Worm (Caenorhabditis elegans) whole organism, early embryonic: ENCODE data around the gene F38A5.2.
A peak's percentile ranks its signal among the peaks of the same experiment; 100 is the strongest.

Source experiments
- B0310.2 ChIP-seq: sonication (generic microtip); optimal IDR thresholded peaks from 2 replicates; lab custom pipeline; 2016; ENCODE audit warnings: mild to moderate bottlenecking, missing genetic modification characterization, missing compliant biosample characterization
- F13C5.2 ChIP-seq: sonication (generic microtip); optimal IDR thresholded peaks from 2 replicates; lab custom pipeline; 2017; ENCODE audit warnings: mild to moderate bottlenecking, missing genetic modification characterization, inconsistent platforms, missing compliant biosample characterization
- aly-1 ChIP-seq: sonication (generic microtip); optimal IDR thresholded peaks from 2 replicates; lab custom pipeline; 2016; ENCODE audit warnings: missing genetic modification characterization, missing compliant biosample characterization
- ama-1 ChIP-seq: fragments of 150-350 bp; optimal IDR thresholded peaks from 2 replicates; lab custom pipeline; 2014
- ceh-13 ChIP-seq: fragments of 200-800 bp; sonication (Bioruptor generic); optimal IDR thresholded peaks from 2 replicates; lab custom pipeline; 2018; ENCODE audit warnings: mild to moderate bottlenecking, missing genetic modification characterization, missing compliant biosample characterization
- ceh-36 ChIP-seq: sonication (generic microtip); optimal IDR thresholded peaks from 2 replicates; lab custom pipeline; 2016; ENCODE audit warnings: missing genetic modification characterization, inconsistent platforms, missing compliant biosample characterization
- ets-7 ChIP-seq: sonication (generic microtip); optimal IDR thresholded peaks from 2 replicates; lab custom pipeline; 2016; ENCODE audit warnings: missing genotype, missing genetic modification characterization, missing compliant biosample characterization
- flt-1 ChIP-seq: fragments of 200-800 bp; sonication (Bioruptor generic); IDR thresholded peaks from 2 replicates; pipeline ENCODE4 v1.3.6; 2022; ENCODE audit warnings: missing genetic modification characterization, missing compliant biosample characterization
- hmbx-1 ChIP-seq: sonication (generic microtip); optimal IDR thresholded peaks from 2 replicates; lab custom pipeline; 2016; ENCODE audit warnings: mild to moderate bottlenecking, missing genetic modification characterization, missing compliant biosample characterization
- hmg-4 ChIP-seq: fragments of 200-800 bp; sonication (Bioruptor generic); optimal IDR thresholded peaks from 2 replicates; lab custom pipeline; 2018; ENCODE audit warnings: mild to moderate bottlenecking, missing genetic modification characterization, missing compliant biosample characterization
- hnd-1 ChIP-seq: sonication (generic microtip); optimal IDR thresholded peaks from 2 replicates; lab custom pipeline; 2016; ENCODE audit warnings: missing genetic modification characterization, missing compliant biosample characterization
- pes-1 ChIP-seq: fragments of 200-800 bp; sonication (Bioruptor generic); IDR thresholded peaks from 2 replicates; pipeline ENCODE4 v1.3.6; 2022; ENCODE audit warnings: missing genetic modification reagents, missing genetic modification characterization, missing compliant biosample characterization
- scrt-1 ChIP-seq: fragments of 200-800 bp; sonication (Bioruptor generic); IDR thresholded peaks from 2 replicates; pipeline ENCODE4 v1.3.6; 2022; ENCODE audit warnings: missing genetic modification characterization, missing compliant biosample characterization
- tbx-11 ChIP-seq: fragments of 200-800 bp; sonication (Bioruptor generic); IDR thresholded peaks from 2 replicates; pipeline ENCODE4 v1.3.6; 2022; ENCODE audit warnings: missing genetic modification characterization, missing compliant biosample characterization
- tbx-37 ChIP-seq: fragments of 200-800 bp; sonication (Bioruptor generic); conservative IDR thresholded peaks from 2 replicates; pipeline ENCODE4 v1.3.6; 2022; ENCODE audit warnings: missing genetic modification reagents, missing genetic modification characterization, missing compliant biosample characterization
- tra-4 ChIP-seq: sonication (generic microtip); optimal IDR thresholded peaks from 2 replicates; lab custom pipeline; 2017; ENCODE audit warnings: missing genetic modification characterization, missing compliant biosample characterization

F38A5.2 gene

DNA sequence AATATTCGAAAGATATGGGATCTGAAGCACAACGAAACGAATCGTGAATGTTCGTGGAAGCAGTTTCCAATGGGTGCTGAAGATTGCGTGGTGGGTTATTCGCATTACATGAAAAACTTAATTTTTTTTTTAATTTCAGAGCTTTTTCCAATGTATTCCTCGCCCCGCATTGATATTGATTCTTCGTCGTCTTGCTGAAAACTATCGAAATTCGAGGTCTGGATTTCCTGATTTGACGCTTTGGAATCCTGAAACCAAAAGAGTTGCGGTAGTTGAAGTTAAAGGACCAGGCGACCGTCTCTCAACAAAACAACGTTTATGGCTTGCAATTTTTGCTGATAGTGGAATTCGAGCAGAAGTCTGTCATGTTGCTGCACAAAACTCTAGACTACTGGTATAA lies 33.2 kb downstream of the F38A5.2 start:
- no peak for TF ChIP-seq tbx-37 (GFP tag; lab: Robert Waterston, UW)
- no peak for TF ChIP-seq hmg-4 (GFP tag; lab: Kevin White, UChicago)
- TF ChIP-seq ama-1 (lab: Kevin White, UChicago) = no peak
- no peak for TF ChIP-seq scrt-1
- TF ChIP-seq ceh-36 (tag; lab: Kevin White, UChicago) = no peak

- peak; percentile 19 for TF ChIP-seq ceh-36 (tag; lab: Kevin White, UChicago)
Measured at ce11 chrIV:6551359-6552031, 33.7 kb downstream of the F38A5.2 start.

DNA sequence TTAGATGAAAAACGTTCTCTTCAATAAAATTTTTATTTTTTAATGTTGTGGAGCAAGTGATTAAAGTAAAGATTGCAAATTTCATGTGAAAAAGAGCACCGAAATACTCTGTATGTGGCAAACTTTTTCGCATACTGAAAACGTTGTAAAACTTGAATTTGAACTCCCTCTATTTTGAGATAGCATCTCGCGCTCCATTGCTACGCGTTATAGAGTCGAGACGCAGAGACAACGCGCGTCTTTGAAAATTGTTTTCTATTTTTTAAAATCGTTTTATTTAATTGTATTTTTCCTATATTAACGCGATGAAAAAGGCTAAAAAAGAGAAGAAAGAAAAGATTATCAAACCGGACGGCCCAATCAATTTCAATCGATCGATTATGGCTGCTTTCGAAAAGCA lies 36.6 kb downstream of the F38A5.2 start, which contains the start of gene fan-1:
fan-1 (plus strand) TSS at position 78 of the 400 bp plus-strand sequence.
- TF ChIP-seq F13C5.2 (tag; lab: Kevin White, UChicago) (no peak), hmg-4 (GFP tag; lab: Kevin White, UChicago) (no peak), ets-7 (tag; lab: Kevin White, UChicago) (no peak), B0310.2 (no peak), flt-1 (GFP tag; lab: Robert Waterston, UW) (no peak), tbx-37 (GFP tag; lab: Robert Waterston, UW) (no peak), ama-1 (lab: Kevin White, UChicago) (no peak), tbx-11 (GFP tag; lab: Robert Waterston, UW) (no peak), hmbx-1 (tag; lab: Kevin White, UChicago) (no peak), ceh-13 (no peak), aly-1 (tag; lab: Kevin White, UChicago) (no peak)

ce11 chrIV:6547397-6547796 lies 37.8 kb downstream of the F38A5.2 start:
- TF ChIP-seq pes-1 (GFP tag; lab: Robert Waterston, UW) (no peak), flt-1 (GFP tag; lab: Robert Waterston, UW) (no peak), scrt-1 (no peak), F13C5.2 (tag; lab: Kevin White, UChicago) (no peak), ceh-13 (no peak), B0310.2 (no peak), tra-4 (tag; lab: Kevin White, UChicago) (no peak), tbx-11 (GFP tag; lab: Robert Waterston, UW) (no peak), aly-1 (tag; lab: Kevin White, UChicago) (no peak), tbx-37 (GFP tag; lab: Robert Waterston, UW) (no peak), hnd-1 (tag; lab: Kevin White, UChicago) (no peak)

DNA sequence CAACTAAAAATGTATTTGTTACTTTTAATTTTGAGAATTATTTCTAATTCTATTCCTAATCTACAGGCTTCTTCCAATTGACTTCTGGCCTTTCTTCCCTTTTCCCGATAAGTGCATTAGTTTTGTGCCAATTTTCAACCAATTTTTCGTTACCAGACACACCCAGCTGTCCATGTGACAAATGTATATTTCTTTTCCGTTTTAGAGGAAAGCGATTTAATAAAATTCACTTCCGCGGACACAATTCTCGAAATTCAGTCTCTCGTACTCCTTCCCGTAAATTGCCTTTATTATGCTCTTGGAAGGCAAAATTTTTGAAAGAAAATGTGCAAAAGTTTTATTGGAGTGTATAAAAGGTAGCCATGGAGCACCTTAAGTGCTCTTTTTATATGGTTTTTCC lies 42.2 kb downstream of the F38A5.2 start:
- TF ChIP-seq B0310.2 = no peak
- no peak for TF ChIP-seq hnd-1 (tag; lab: Kevin White, UChicago)
- TF ChIP-seq aly-1 (tag; lab: Kevin White, UChicago) = no peak
- no peak for TF ChIP-seq ceh-13
- no peak for TF ChIP-seq ets-7 (tag; lab: Kevin White, UChicago)
- no peak for TF ChIP-seq F13C5.2 (tag; lab: Kevin White, UChicago)
- TF ChIP-seq hmbx-1 (tag; lab: Kevin White, UChicago) = no peak
- TF ChIP-seq tbx-11 (GFP tag; lab: Robert Waterston, UW) = no peak
- no peak for TF ChIP-seq ceh-36 (tag; lab: Kevin White, UChicago)
- no peak for TF ChIP-seq tra-4 (tag; lab: Kevin White, UChicago)
- TF ChIP-seq ama-1 (lab: Kevin White, UChicago) = no peak
- TF ChIP-seq pes-1 (GFP tag; lab: Robert Waterston, UW) = no peak
- TF ChIP-seq hmg-4 (GFP tag; lab: Kevin White, UChicago) = no peak
- no peak for TF ChIP-seq scrt-1
- TF ChIP-seq flt-1 (GFP tag; lab: Robert Waterston, UW) = no peak
- no peak for TF ChIP-seq tbx-37 (GFP tag; lab: Robert Waterston, UW)

DNA sequence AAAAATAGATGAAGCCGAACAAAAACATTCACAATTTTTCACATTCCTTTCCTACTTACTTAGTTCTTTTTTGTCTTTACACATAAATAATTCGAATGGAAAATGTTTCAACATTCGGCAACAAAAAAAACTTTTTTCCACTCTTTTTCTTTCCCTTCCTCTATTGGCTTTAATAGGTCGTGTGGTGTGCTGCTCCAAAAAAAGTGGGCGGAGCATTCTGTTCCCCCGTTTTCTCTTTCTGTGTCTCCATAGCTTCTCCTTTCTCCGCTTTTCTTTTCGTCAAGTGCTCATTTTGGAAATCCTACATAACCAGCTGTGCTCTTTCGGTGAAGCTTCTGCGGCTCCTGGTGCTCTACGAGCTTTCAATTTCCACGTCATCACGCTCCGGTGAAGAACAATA lies 43.8 kb downstream of the F38A5.2 start, which contains the start of gene C01G5.25:
C01G5.25 (plus strand) TSS at position 250 of the 400 bp plus-strand sequence.
- TF ChIP-seq hmg-4 (GFP tag; lab: Kevin White, UChicago) (no peak), tbx-37 (GFP tag; lab: Robert Waterston, UW) (no peak), ceh-13 (no peak)

- TF ChIP-seq aly-1 (tag; lab: Kevin White, UChicago) (no peak), ceh-36 (tag; lab: Kevin White, UChicago) (no peak), ets-7 (tag; lab: Kevin White, UChicago) (no peak), hmg-4 (GFP tag; lab: Kevin White, UChicago) (no peak), tbx-11 (GFP tag; lab: Robert Waterston, UW) (no peak), hnd-1 (tag; lab: Kevin White, UChicago) (no peak)
Measured at ce11 chrIV:6535908-6536307, 49.3 kb downstream of the F38A5.2 start, which contains the start of gene C01G5.3. Gene C01G5.3, plus strand, starts transcription at chrIV:6536208.
